Fruit fly (Drosophila melanogaster) whole organism, adult: ENCODE data around the gene CG12768.

ENCODE experiments used
- CG11617 ChIP-seq: fragments of 200-800 bp; sonication (Bioruptor generic); optimal IDR thresholded peaks from 2 replicates; lab custom pipeline; 2017; ENCODE audit warnings: mild to moderate bottlenecking, missing biosample characterization, missing genetic modification reagents, missing genetic modification characterization
- CG12768 ChIP-seq: fragments of 200-800 bp; sonication (Bioruptor generic); optimal IDR thresholded peaks from 2 replicates; lab custom pipeline; 2017; ENCODE audit warnings: missing biosample characterization, missing genetic modification characterization, mild to moderate bottlenecking, moderate library complexity, missing genetic modification reagents
- CG14711 ChIP-seq: fragments of 200-800 bp; sonication (Bioruptor generic); optimal IDR thresholded peaks from 2 replicates; lab custom pipeline; 2018; ENCODE audit warnings: missing biosample characterization, mild to moderate bottlenecking, missing genetic modification characterization, moderate library complexity
- CG1620 ChIP-seq: fragments of 200-800 bp; sonication (Bioruptor generic); optimal IDR thresholded peaks from 2 replicates; lab custom pipeline; 2016; ENCODE audit warnings: missing biosample characterization, missing genetic modification characterization
- CG33017 ChIP-seq: fragments of 200-800 bp; sonication (Bioruptor generic); optimal IDR thresholded peaks from 2 replicates; lab custom pipeline; 2018; ENCODE audit warnings: missing biosample characterization, mild to moderate bottlenecking, missing genetic modification characterization, moderate library complexity
- CG5204 ChIP-seq: fragments of 200-800 bp; sonication (Bioruptor generic); optimal IDR thresholded peaks from 2 replicates; lab custom pipeline; 2016; ENCODE audit warnings: missing biosample characterization, missing genetic modification characterization
- CG7045 ChIP-seq: fragments of 200-800 bp; sonication (Bioruptor generic); optimal IDR thresholded peaks from 2 replicates; lab custom pipeline; 2017; ENCODE audit warnings: missing biosample characterization, mild to moderate bottlenecking, missing genetic modification characterization
- CG7101 ChIP-seq: fragments of 200-800 bp; sonication (Bioruptor generic); optimal IDR thresholded peaks from 2 replicates; lab custom pipeline; 2018; ENCODE audit warnings: missing biosample characterization, mild to moderate bottlenecking, missing genetic modification characterization, moderate library complexity
- Clk ChIP-seq: fragments of 200-800 bp; sonication (Bioruptor generic); optimal IDR thresholded peaks from 2 replicates; lab custom pipeline; 2017; ENCODE audit warnings: missing biosample characterization, missing genetic modification characterization
- Crg-1 ChIP-seq: fragments of 200-800 bp; sonication (Bioruptor generic); optimal IDR thresholded peaks from 2 replicates; lab custom pipeline; 2016; ENCODE audit warnings: missing biosample characterization, missing genetic modification characterization
- Hr96 ChIP-seq: fragments of 200-800 bp; sonication (Bioruptor generic); optimal IDR thresholded peaks from 2 replicates; lab custom pipeline; 2016; ENCODE audit warnings: missing biosample characterization, missing genetic modification characterization
- Mnt ChIP-seq: fragments of 200-800 bp; sonication (Bioruptor generic); optimal IDR thresholded peaks from 2 replicates; lab custom pipeline; 2016; ENCODE audit warnings: missing biosample characterization, mild to moderate bottlenecking, missing genetic modification characterization
- bab1 ChIP-seq: fragments of 200-800 bp; sonication (Bioruptor generic); optimal IDR thresholded peaks from 3 replicates; lab custom pipeline; 2019; ENCODE audit warnings: missing biosample characterization, mild to moderate bottlenecking, missing genetic modification characterization, moderate library complexity
- cic ChIP-seq: fragments of 200-800 bp; sonication (Bioruptor generic); optimal IDR thresholded peaks from 2 replicates; lab custom pipeline; 2017; ENCODE audit warnings: missing biosample characterization, mild to moderate bottlenecking, missing genetic modification characterization, moderate library complexity
- cnc ChIP-seq, 2 experiments: fragments of >200 bp; optimal IDR thresholded peaks; 2 replicates each; lab custom pipeline; 2017
- kay ChIP-seq: fragments of 200-800 bp; sonication (Bioruptor generic); peaks from one replicate; lab custom pipeline; 2016; ENCODE audit warnings: missing biosample characterization, missing genetic modification characterization, borderline replicate concordance
- ovo ChIP-seq: fragments of 200-800 bp; sonication (Bioruptor generic); optimal IDR thresholded peaks from 2 replicates; lab custom pipeline; 2016; ENCODE audit warnings: missing biosample characterization, missing genetic modification characterization
- pad ChIP-seq: fragments of 200-800 bp; sonication (Bioruptor generic); optimal IDR thresholded peaks from 3 replicates; lab custom pipeline; 2017; ENCODE audit warnings: missing biosample characterization, missing genetic modification characterization, mild to moderate bottlenecking, moderate library complexity, missing genetic modification reagents
- tj ChIP-seq: fragments of 200-800 bp; sonication (Bioruptor generic); optimal IDR thresholded peaks from 3 replicates; lab custom pipeline; 2017; ENCODE audit warnings: missing biosample characterization, mild to moderate bottlenecking, missing genetic modification characterization, moderate library complexity
- toe ChIP-seq: fragments of 200-800 bp; sonication (Bioruptor generic); optimal IDR thresholded peaks from 2 replicates; lab custom pipeline; 2016; ENCODE audit warnings: missing biosample characterization, missing genetic modification characterization

CG12768 gene

DNA sequence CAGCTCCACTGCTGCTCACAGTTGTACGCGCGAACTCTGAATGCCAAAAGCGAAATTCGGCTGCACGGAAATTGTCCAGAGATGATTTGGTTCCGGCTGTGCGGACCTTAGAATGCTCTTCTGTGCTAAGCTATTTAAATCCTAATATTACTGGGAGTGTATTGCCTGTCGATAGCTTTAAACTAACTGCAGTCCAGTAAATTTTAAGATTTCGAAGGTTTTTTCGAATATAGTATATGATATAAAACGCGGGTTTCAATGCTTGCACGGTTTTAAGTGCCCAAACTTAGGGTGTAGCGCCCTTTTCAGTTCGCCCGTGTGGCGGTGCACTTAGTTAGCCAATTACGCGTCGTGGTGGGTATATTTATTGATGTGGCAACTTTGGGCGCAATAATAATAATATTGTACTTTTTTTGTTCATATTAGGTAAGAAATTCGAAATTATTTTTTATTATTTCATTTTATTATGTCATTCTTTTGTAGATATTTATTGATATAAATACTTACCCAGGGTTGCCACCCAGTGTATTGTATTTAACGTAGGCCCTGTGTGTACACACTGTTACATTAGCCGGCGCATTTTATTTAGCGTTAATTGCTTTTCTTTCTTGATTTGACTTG, 31.5 kb upstream of the CG12768 start, which contains the start of the genes Chro and Ssl1:
Chro (minus strand) TSS at position 262 of the 621 bp plus-strand sequence.
Ssl1 (plus strand) TSS at position 367 of the 621 bp plus-strand sequence.
- TF ChIP-seq cnc (optimal IDR thresholded peaks at IDR 0.05; lab: Kevin White, UChicago) (no peak), kay (no peak), Crg-1 (peak; percentile 99), toe (GFP tag; lab: Kevin White, UChicago) (peak; percentile 99), CG11617 (GFP tag; lab: Kevin White, UChicago) (peak; percentile 99), CG12768 (GFP tag; lab: Kevin White, UChicago) (peak; percentile 100), ovo (GFP tag; lab: Kevin White, UChicago) (peak; percentile 95), Clk (GFP tag; lab: Kevin White, UChicago) (peak; percentile 99), tj (peak; percentile 94), CG5204 (GFP tag; lab: Kevin White, UChicago) (peak; percentile 99), CG14711 (tag; lab: Kevin White, UChicago) (peak; percentile 98), pad (GFP tag; lab: Kevin White, UChicago) (peak; percentile 96), CG7101 (tag; lab: Kevin White, UChicago) (peak; percentile 100), CG1620 (GFP tag; lab: Kevin White, UChicago) (peak; percentile 99), bab1 (GFP tag; lab: Kevin White, UChicago) (peak; percentile 100), CG33017 (tag; lab: Kevin White, UChicago) (peak; percentile 99), Mnt (GFP tag; lab: Kevin White, UChicago) (peak; percentile 99), cic (GFP tag; lab: Kevin White, UChicago) (peak; percentile 97), Hr96 (GFP tag; lab: Kevin White, UChicago) (peak; percentile 99), CG7045 (GFP tag; lab: Kevin White, UChicago) (peak; percentile 99)

DNA sequence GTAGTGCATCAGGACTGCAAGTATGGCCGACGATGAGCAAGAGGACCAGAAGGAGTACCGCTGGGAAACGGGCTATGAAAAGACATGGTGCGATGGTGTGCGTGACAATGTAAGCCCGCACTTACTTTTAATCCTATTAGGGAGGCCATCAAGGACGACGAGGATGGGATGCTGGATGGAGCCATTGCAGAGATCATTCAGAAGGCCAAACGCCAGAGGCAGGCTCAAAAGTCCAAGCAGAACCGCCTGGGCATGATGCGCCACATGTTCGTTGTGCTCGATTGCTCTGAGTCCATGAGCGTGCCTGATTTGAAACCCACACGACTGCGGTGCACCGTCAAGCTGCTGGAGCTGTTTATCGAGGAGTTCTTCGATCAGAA, 31.0 kb upstream of the CG12768 start:
- TF ChIP-seq cic (GFP tag; lab: Kevin White, UChicago) (no peak), CG33017 (tag; lab: Kevin White, UChicago) (no peak), cnc (optimal IDR thresholded peaks at IDR 0.05; lab: Kevin White, UChicago) (no peak), ovo (GFP tag; lab: Kevin White, UChicago) (no peak), pad (GFP tag; lab: Kevin White, UChicago) (no peak), CG7101 (tag; lab: Kevin White, UChicago) (no peak), Mnt (GFP tag; lab: Kevin White, UChicago) (no peak), Crg-1 (no peak), toe (GFP tag; lab: Kevin White, UChicago) (no peak), CG5204 (GFP tag; lab: Kevin White, UChicago) (no peak), CG14711 (tag; lab: Kevin White, UChicago) (no peak), CG11617 (GFP tag; lab: Kevin White, UChicago) (no peak)

dm6 chr3L:22880914-22881313, 29.4 kb upstream of the CG12768 start, which contains the start of gene slif:
Gene slif (plus strand): TSS chr3L:22881045.
- TF ChIP-seq CG7101 (tag; lab: Kevin White, UChicago) (no peak), toe (GFP tag; lab: Kevin White, UChicago) (no peak), tj (no peak), CG1620 (GFP tag; lab: Kevin White, UChicago) (no peak), CG12768 (GFP tag; lab: Kevin White, UChicago) (no peak), Hr96 (GFP tag; lab: Kevin White, UChicago) (no peak), CG33017 (tag; lab: Kevin White, UChicago) (no peak), kay (no peak), CG11617 (GFP tag; lab: Kevin White, UChicago) (no peak)

- no peak for TF ChIP-seq cnc (optimal IDR thresholded peaks at IDR 0.05; lab: Kevin White, UChicago)
- TF ChIP-seq cic (GFP tag; lab: Kevin White, UChicago) = no peak
- TF ChIP-seq CG1620 (GFP tag; lab: Kevin White, UChicago) = no peak
- no peak for TF ChIP-seq Mnt (GFP tag; lab: Kevin White, UChicago)
- TF ChIP-seq CG11617 (GFP tag; lab: Kevin White, UChicago) = no peak
- no peak for TF ChIP-seq bab1 (GFP tag; lab: Kevin White, UChicago)
Observed at dm6 chr3L:22883649-22884048, 26.6 kb upstream of the CG12768 start.

DNA sequence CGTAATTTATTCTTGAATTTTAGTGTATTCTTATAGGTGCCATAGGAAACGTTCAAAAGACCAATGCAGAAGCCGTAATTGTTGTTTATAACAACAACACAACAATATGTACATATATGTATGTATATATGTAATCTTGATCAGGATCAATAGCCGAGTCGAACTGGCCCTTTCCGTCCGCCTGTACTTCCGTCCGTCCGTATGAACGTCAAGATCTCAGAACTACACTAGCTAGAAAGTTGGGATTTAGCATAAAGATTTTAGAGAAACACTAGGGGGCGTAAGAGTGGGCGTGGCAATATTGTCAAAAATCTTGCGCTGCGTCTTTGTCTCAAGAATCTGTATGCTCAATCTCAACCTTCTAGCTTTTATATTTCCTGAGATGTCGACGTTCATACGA, 25.8 kb upstream of the CG12768 start:
- no peak for TF ChIP-seq CG14711 (tag; lab: Kevin White, UChicago)
- no peak for TF ChIP-seq CG5204 (GFP tag; lab: Kevin White, UChicago)
- no peak for TF ChIP-seq CG1620 (GFP tag; lab: Kevin White, UChicago)
- TF ChIP-seq CG12768 (GFP tag; lab: Kevin White, UChicago) = no peak
- no peak for TF ChIP-seq Mnt (GFP tag; lab: Kevin White, UChicago)
- TF ChIP-seq Hr96 (GFP tag; lab: Kevin White, UChicago) = no peak
- no peak for TF ChIP-seq cnc (optimal IDR thresholded peaks at IDR 0.05; lab: Kevin White, UChicago)
- no peak for TF ChIP-seq bab1 (GFP tag; lab: Kevin White, UChicago)
- TF ChIP-seq tj = no peak
- TF ChIP-seq cic (GFP tag; lab: Kevin White, UChicago) = no peak
- TF ChIP-seq CG7045 (GFP tag; lab: Kevin White, UChicago) = no peak
- TF ChIP-seq kay = no peak

DNA sequence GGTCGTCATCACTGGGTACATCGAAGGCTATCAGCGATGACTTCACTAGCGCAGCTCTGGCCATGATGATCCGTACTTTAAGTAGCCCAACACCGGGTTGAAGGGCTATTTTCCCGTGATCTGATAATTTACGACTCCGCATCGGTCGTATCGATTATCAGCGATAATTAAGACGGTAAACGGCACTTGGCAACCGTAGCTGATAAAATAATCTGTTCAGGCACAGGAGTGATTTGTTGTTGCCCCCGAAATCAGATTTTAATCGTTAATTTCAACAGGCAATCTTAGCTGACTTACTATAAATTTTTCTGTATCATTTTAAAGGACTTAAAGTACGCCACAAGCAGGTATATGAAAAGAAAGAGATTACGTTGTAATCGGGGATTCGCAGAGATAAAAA, 24.4 kb upstream of the CG12768 start:
- no peak for TF ChIP-seq Clk (GFP tag; lab: Kevin White, UChicago)
- TF ChIP-seq kay = no peak
- no peak for TF ChIP-seq Mnt (GFP tag; lab: Kevin White, UChicago)
- no peak for TF ChIP-seq CG12768 (GFP tag; lab: Kevin White, UChicago)
- no peak for TF ChIP-seq CG1620 (GFP tag; lab: Kevin White, UChicago)
- no peak for TF ChIP-seq cic (GFP tag; lab: Kevin White, UChicago)
- no peak for TF ChIP-seq CG14711 (tag; lab: Kevin White, UChicago)
- TF ChIP-seq bab1 (GFP tag; lab: Kevin White, UChicago) = no peak
